Worm (Caenorhabditis elegans) whole organism, late embryonic: ENCODE data around the gene T26E4.10.

ENCODE experiments used
- C38D4.7 ChIP-seq: fragments of 200-800 bp; sonication (Bioruptor generic); optimal IDR thresholded peaks from 2 replicates; lab custom pipeline; 2018; ENCODE audit warnings: mild to moderate bottlenecking, missing genetic modification characterization, moderate library complexity, missing compliant biosample characterization
- F13H6.1 ChIP-seq: sonication (generic microtip); optimal IDR thresholded peaks from 2 replicates; lab custom pipeline; 2016; ENCODE audit warnings: missing genetic modification characterization, missing compliant biosample characterization
- K02D7.2 ChIP-seq: sonication (generic microtip); optimal IDR thresholded peaks from 2 replicates; lab custom pipeline; 2017; ENCODE audit warnings: mild to moderate bottlenecking, missing genetic modification characterization, missing compliant biosample characterization
- T23F11.4 ChIP-seq: fragments of 200-800 bp; sonication (Bioruptor generic); optimal IDR thresholded peaks from 2 replicates; lab custom pipeline; 2018; ENCODE audit warnings: mild to moderate bottlenecking, missing genetic modification characterization, missing compliant biosample characterization
- ahr-1 ChIP-seq: sonication (generic microtip); optimal IDR thresholded peaks from 2 replicates; lab custom pipeline; 2016; ENCODE audit warnings: missing genetic modification characterization, missing compliant biosample characterization
- ceh-14 ChIP-seq: sonication (generic microtip); optimal IDR thresholded peaks from 2 replicates; lab custom pipeline; 2016; ENCODE audit warnings: missing genotype, missing genetic modification characterization, missing compliant biosample characterization
- ceh-18 ChIP-seq: sonication (generic microtip); optimal IDR thresholded peaks from 2 replicates; lab custom pipeline; 2016; ENCODE audit warnings: missing genetic modification characterization, missing compliant biosample characterization
- ceh-19 ChIP-seq: fragments of 200-800 bp; sonication (Bioruptor generic); optimal IDR thresholded peaks from 2 replicates; lab custom pipeline; 2018; ENCODE audit warnings: mild to moderate bottlenecking, missing genetic modification characterization, missing compliant biosample characterization
- ceh-22 ChIP-seq: sonication (generic microtip); optimal IDR thresholded peaks from 2 replicates; lab custom pipeline; 2017; ENCODE audit warnings: missing biosample characterization, missing genetic modification characterization
- ceh-30 ChIP-seq: fragments of 150-350 bp; optimal IDR thresholded peaks from 2 replicates; lab custom pipeline; 2014; ENCODE audit warnings: missing biosample characterization, missing genetic modification characterization
- ceh-34 ChIP-seq: sonication (generic microtip); optimal IDR thresholded peaks from 2 replicates; lab custom pipeline; 2016; ENCODE audit warnings: mild to moderate bottlenecking, missing genetic modification characterization, missing compliant biosample characterization
- ceh-48 ChIP-seq: sonication (generic microtip); optimal IDR thresholded peaks from 2 replicates; lab custom pipeline; 2016; ENCODE audit warnings: missing genetic modification characterization, inconsistent platforms, missing compliant biosample characterization
- ceh-6 ChIP-seq: fragments of 200-800 bp; sonication (Bioruptor generic); optimal IDR thresholded peaks from 2 replicates; lab custom pipeline; 2018; ENCODE audit warnings: mild to moderate bottlenecking, missing genetic modification characterization, missing compliant biosample characterization
- ceh-9 ChIP-seq: sonication (generic microtip); optimal IDR thresholded peaks from 2 replicates; lab custom pipeline; 2016; ENCODE audit warnings: mild to moderate bottlenecking, missing genetic modification characterization, inconsistent platforms, missing compliant biosample characterization
- che-1 ChIP-seq: sonication (generic microtip); optimal IDR thresholded peaks from 2 replicates; lab custom pipeline; 2016; ENCODE audit warnings: mild to moderate bottlenecking, missing genetic modification characterization, missing compliant biosample characterization
- ets-4 ChIP-seq: sonication (generic microtip); optimal IDR thresholded peaks from 2 replicates; lab custom pipeline; 2016; ENCODE audit warnings: missing genetic modification characterization, missing compliant biosample characterization
- eyg-1 ChIP-seq: sonication (generic microtip); optimal IDR thresholded peaks from 2 replicates; lab custom pipeline; 2016; ENCODE audit warnings: missing genotype, missing genetic modification characterization, missing compliant biosample characterization
- fax-1 ChIP-seq: sonication (generic microtip); optimal IDR thresholded peaks from 2 replicates; lab custom pipeline; 2016; ENCODE audit warnings: missing genotype, missing genetic modification characterization, missing compliant biosample characterization
- hlh-30 ChIP-seq: sonication (generic microtip); optimal IDR thresholded peaks from 2 replicates; lab custom pipeline; 2017; ENCODE audit warnings: antibody characterized with exemption, missing genetic modification characterization, missing compliant biosample characterization; ENCODE audit not compliant: insufficient read depth
- hlh-8 ChIP-seq: sonication (generic microtip); optimal IDR thresholded peaks from 2 replicates; lab custom pipeline; 2016; ENCODE audit warnings: missing genotype, missing genetic modification characterization, missing compliant biosample characterization
- lim-6 ChIP-seq: sonication (generic microtip); optimal IDR thresholded peaks from 2 replicates; lab custom pipeline; 2016; ENCODE audit warnings: missing genetic modification characterization, missing compliant biosample characterization
- nhr-11 ChIP-seq: fragments of 150-350 bp; optimal IDR thresholded peaks from 2 replicates; lab custom pipeline; 2014; ENCODE audit warnings: missing biosample characterization, missing genetic modification characterization
- nhr-232 ChIP-seq: sonication (generic microtip); optimal IDR thresholded peaks from 2 replicates; lab custom pipeline; 2016; ENCODE audit warnings: missing genetic modification characterization, missing compliant biosample characterization
- npax-4 ChIP-seq: sonication (generic microtip); optimal IDR thresholded peaks from 2 replicates; lab custom pipeline; 2016; ENCODE audit warnings: missing genetic modification characterization, missing compliant biosample characterization
- pat-9 ChIP-seq: fragments of 200-800 bp; sonication (Bioruptor generic); optimal IDR thresholded peaks from 2 replicates; lab custom pipeline; 2018; ENCODE audit warnings: mild to moderate bottlenecking, missing genetic modification characterization, moderate library complexity, missing compliant biosample characterization
- pax-1 ChIP-seq: fragments of 150-350 bp; optimal IDR thresholded peaks from 2 replicates; lab custom pipeline; 2014; ENCODE audit warnings: missing biosample characterization, missing genetic modification characterization
- pha-4 ChIP-seq: fragments of 150-350 bp; optimal IDR thresholded peaks from 2 replicates; lab custom pipeline; 2018; ENCODE audit warnings: missing biosample characterization, missing genetic modification reagents, missing genetic modification characterization
- pros-1 ChIP-seq: fragments of 150-350 bp; optimal IDR thresholded peaks from 2 replicates; lab custom pipeline; 2014; ENCODE audit warnings: missing biosample characterization, missing genetic modification reagents, missing genetic modification characterization
- rnt-1 ChIP-seq: sonication (generic microtip); optimal IDR thresholded peaks from 2 replicates; lab custom pipeline; 2016; ENCODE audit warnings: missing genetic modification characterization, missing compliant biosample characterization
- sox-2 ChIP-seq: fragments of 200-800 bp; sonication (Bioruptor generic); IDR thresholded peaks from 2 replicates; pipeline ENCODE4 v1.3.6; 2022; ENCODE audit warnings: missing genetic modification reagents, missing genetic modification characterization, missing compliant biosample characterization
- sox-4 ChIP-seq: sonication (generic microtip); optimal IDR thresholded peaks from 2 replicates; lab custom pipeline; 2017; ENCODE audit warnings: mild to moderate bottlenecking, missing genetic modification characterization, inconsistent platforms, missing compliant biosample characterization
- syd-9 ChIP-seq: sonication (generic microtip); optimal IDR thresholded peaks from 2 replicates; lab custom pipeline; 2016; ENCODE audit warnings: mild to moderate bottlenecking, missing genetic modification characterization, moderate library complexity, missing compliant biosample characterization
- tbx-2 ChIP-seq: sonication (generic microtip); optimal IDR thresholded peaks from 2 replicates; lab custom pipeline; 2016; ENCODE audit warnings: missing genetic modification characterization, missing compliant biosample characterization
- tbx-7 ChIP-seq: sonication (generic microtip); optimal IDR thresholded peaks from 2 replicates; lab custom pipeline; 2016; ENCODE audit warnings: missing genotype, missing genetic modification characterization, missing compliant biosample characterization
- ttx-3 ChIP-seq: sonication (generic microtip); optimal IDR thresholded peaks from 2 replicates; lab custom pipeline; 2016; ENCODE audit warnings: missing genetic modification reagents, missing genetic modification characterization, missing compliant biosample characterization
- unc-3 ChIP-seq, 2 experiments: fragments of 200-800 bp in 1 of 2; sonication (Bioruptor generic) in 1 of 2; sonication (generic microtip) in 1 of 2; conservative IDR thresholded peaks in 1 of 2; optimal IDR thresholded peaks in 1 of 2; 2 replicates each; pipeline versions ENCODE4 v1.3.6 to Lab custom; 2016 to 2022; ENCODE audit warnings: missing compliant biosample characterization in 2 of 2, missing genetic modification characterization in 2 of 2, missing genetic modification reagents in 1 of 2
- unc-42 ChIP-seq: sonication (generic microtip); optimal IDR thresholded peaks from 2 replicates; lab custom pipeline; 2016; ENCODE audit warnings: missing genotype, missing genetic modification characterization, missing compliant biosample characterization
- unc-86 ChIP-seq: sonication (generic microtip); optimal IDR thresholded peaks from 2 replicates; lab custom pipeline; 2016; ENCODE audit warnings: missing genetic modification characterization, missing compliant biosample characterization
- zip-5 ChIP-seq: sonication (generic microtip); optimal IDR thresholded peaks from 2 replicates; lab custom pipeline; 2016; ENCODE audit warnings: missing genetic modification characterization, missing compliant biosample characterization
- ztf-16 ChIP-seq: sonication (generic microtip); optimal IDR thresholded peaks from 2 replicates; lab custom pipeline; 2017; ENCODE audit warnings: missing genetic modification characterization, missing compliant biosample characterization

The T26E4.10 gene

ce11 chrV:15798108-15798507 is at the start of gene T26E4.10:
TSS of gene T26E4.10 (minus strand) at chrV:15798208.
- TF ChIP-seq ceh-22 (tag; lab: Kevin White, UChicago) (no peak), sox-2 (GFP tag; lab: Robert Waterston, UW) (no peak), ceh-19 (GFP tag; lab: Kevin White, UChicago) (no peak), ceh-30 (tag; lab: Kevin White, UChicago) (no peak), unc-42 (no peak), nhr-11 (no peak), ceh-14 (tag; lab: Kevin White, UChicago) (no peak), C38D4.7 (GFP tag; lab: Kevin White, UChicago) (no peak), eyg-1 (tag; lab: Kevin White, UChicago) (no peak), pha-4 (tag; lab: Kevin White, UChicago) (no peak), lim-6 (tag; lab: Kevin White, UChicago) (no peak), T23F11.4 (GFP tag; lab: Kevin White, UChicago) (no peak), ets-4 (tag; lab: Kevin White, UChicago) (no peak), pat-9 (tag; lab: Kevin White, UChicago) (no peak), K02D7.2 (no peak), F13H6.1 (tag; lab: Kevin White, UChicago) (no peak), fax-1 (tag; lab: Kevin White, UChicago) (no peak)

ce11 chrV:15841095-15841494 is 43.1 kb upstream of the T26E4.10 start, which contains the start of gene srh-149:
TSS of gene srh-149 (minus strand) at chrV:15841195.
- TF ChIP-seq che-1 (no peak), T23F11.4 (GFP tag; lab: Kevin White, UChicago) (no peak), ceh-22 (tag; lab: Kevin White, UChicago) (no peak), nhr-232 (tag; lab: Kevin White, UChicago) (no peak)

ce11 chrV:15833622-15834021 is 35.6 kb upstream of the T26E4.10 start, which contains the start of gene srbc-54:
TSS of gene srbc-54 (minus strand) at chrV:15833722.
- TF ChIP-seq ceh-48 (no peak), pha-4 (tag; lab: Kevin White, UChicago) (no peak), ttx-3 (no peak), ceh-34 (tag; lab: Kevin White, UChicago) (no peak), pax-1 (tag; lab: Kevin White, UChicago) (no peak), ztf-16 (tag; lab: Kevin White, UChicago) (no peak), npax-4 (no peak), unc-3 (GFP tag; conservative IDR thresholded peaks at IDR 0.05; lab: Robert Waterston, UW) (no peak), unc-3 (tag; optimal IDR thresholded peaks at IDR 0.05; lab: Kevin White, UChicago) (no peak), syd-9 (tag; lab: Kevin White, UChicago) (no peak), ceh-6 (GFP tag; lab: Kevin White, UChicago) (no peak), unc-86 (tag; lab: Kevin White, UChicago) (no peak), nhr-232 (tag; lab: Kevin White, UChicago) (no peak), tbx-2 (tag; lab: Kevin White, UChicago) (no peak), ahr-1 (no peak), pat-9 (tag; lab: Kevin White, UChicago) (no peak)
- TF ChIP-seq, all 69 proteins: peak for 0

ce11 chrV:15831586-15831985 is 33.6 kb upstream of the T26E4.10 start, which contains the start of gene srbc-56:
TSS of gene srbc-56 (minus strand) at chrV:15831686.
- TF ChIP-seq nhr-232 (tag; lab: Kevin White, UChicago) (no peak), eyg-1 (tag; lab: Kevin White, UChicago) (no peak), sox-4 (tag; lab: Kevin White, UChicago) (no peak), ceh-18 (tag; lab: Kevin White, UChicago) (no peak), tbx-2 (tag; lab: Kevin White, UChicago) (no peak), zip-5 (no peak), pax-1 (tag; lab: Kevin White, UChicago) (no peak), tbx-7 (tag; lab: Kevin White, UChicago) (no peak), rnt-1 (tag; lab: Kevin White, UChicago) (no peak), ceh-9 (tag; lab: Kevin White, UChicago) (no peak), sox-2 (GFP tag; lab: Robert Waterston, UW) (no peak), hlh-8 (tag; lab: Kevin White, UChicago) (no peak), pha-4 (tag; lab: Kevin White, UChicago) (no peak), hlh-30 (tag; lab: Kevin White, UChicago) (no peak), pros-1 (no peak), ttx-3 (no peak), F13H6.1 (tag; lab: Kevin White, UChicago) (no peak), npax-4 (no peak), pat-9 (tag; lab: Kevin White, UChicago) (no peak)
